Fruit fly (Drosophila melanogaster) Kc167 (cell line): Measurements from ENCODE around the gene Dci.

Source experiments
- Myc ChIP-seq: fragments of >200 bp; optimal IDR thresholded peaks from 2 replicates; lab custom pipeline; 2017; ENCODE audit warnings: missing external identifiers
- Sin3A ChIP-seq: fragments of >200 bp; optimal IDR thresholded peaks from 2 replicates; lab custom pipeline; 2018; ENCODE audit warnings: missing external identifiers
- h ChIP-seq: fragments of >200 bp; optimal IDR thresholded peaks from 3 replicates; lab custom pipeline; 2018; ENCODE audit warnings: missing external identifiers
- insv ChIP-seq: fragments of >200 bp; optimal IDR thresholded peaks from 3 replicates; lab custom pipeline; 2018; ENCODE audit warnings: missing external identifiers
- psq ChIP-seq: fragments of >200 bp; optimal IDR thresholded peaks from 2 replicates; lab custom pipeline; 2017; ENCODE audit warnings: missing external identifiers
- ttk ChIP-seq: sonication (Bioruptor generic); optimal IDR thresholded peaks from 2 replicates; lab custom pipeline; 2017; ENCODE audit warnings: missing external identifiers

The Dci gene

dm6 chr3L:868800-869199 is 17.7 kb downstream of the Dci start:
- TF ChIP-seq insv (lab: Kevin White, UChicago) (no peak), Myc (no peak), ttk (no peak), h (lab: Kevin White, UChicago) (no peak), Sin3A (no peak), psq (lab: Kevin White, UChicago) (no peak)

- no peak for TF ChIP-seq Sin3A
- TF ChIP-seq h (lab: Kevin White, UChicago): no peak
- no peak for TF ChIP-seq insv (lab: Kevin White, UChicago)
- no peak for TF ChIP-seq psq (lab: Kevin White, UChicago)
Measured at dm6 chr3L:871713-872112, 20.6 kb downstream of the Dci start, which contains the start of gene Usp10. Usp10 (plus strand) TSS chr3L:871899.

- TF ChIP-seq Myc: no peak
- TF ChIP-seq h (lab: Kevin White, UChicago): no peak
- no peak for TF ChIP-seq ttk
- TF ChIP-seq Sin3A: no peak
- no peak for TF ChIP-seq psq (lab: Kevin White, UChicago)
- no peak for TF ChIP-seq insv (lab: Kevin White, UChicago)
Measured at dm6 chr3L:872389-872972, 21.3 kb downstream of the Dci start.

dm6 chr3L:875416-876011 is 24.4 kb downstream of the Dci start:
- TF ChIP-seq Myc: no peak
- TF ChIP-seq Sin3A: no peak
- no peak for TF ChIP-seq ttk
- TF ChIP-seq h (lab: Kevin White, UChicago): no peak
- no peak for TF ChIP-seq insv (lab: Kevin White, UChicago)
- no peak for TF ChIP-seq psq (lab: Kevin White, UChicago)

- TF ChIP-seq ttk (no peak), h (lab: Kevin White, UChicago) (no peak), Sin3A (no peak), psq (lab: Kevin White, UChicago) (no peak), Myc (no peak), insv (lab: Kevin White, UChicago) (no peak)
Measured at dm6 chr3L:876087-876486, 24.9 kb downstream of the Dci start.

dm6 chr3L:876656-877055 is 25.5 kb downstream of the Dci start:
- no peak for TF ChIP-seq h (lab: Kevin White, UChicago)
- no peak for TF ChIP-seq insv (lab: Kevin White, UChicago)
- no peak for TF ChIP-seq Sin3A
- TF ChIP-seq Myc: no peak
- no peak for TF ChIP-seq psq (lab: Kevin White, UChicago)

- TF ChIP-seq insv (lab: Kevin White, UChicago) (no peak), ttk (no peak), Myc (no peak), Sin3A (no peak), psq (lab: Kevin White, UChicago) (no peak), h (lab: Kevin White, UChicago) (no peak)
Measured at dm6 chr3L:880851-881250, 29.7 kb downstream of the Dci start.

- TF ChIP-seq Sin3A: no peak
- TF ChIP-seq h (lab: Kevin White, UChicago): no peak
- TF ChIP-seq psq (lab: Kevin White, UChicago): no peak
- no peak for TF ChIP-seq insv (lab: Kevin White, UChicago)
- TF ChIP-seq ttk: no peak
- no peak for TF ChIP-seq Myc
Measured at dm6 chr3L:881496-882235, 30.5 kb downstream of the Dci start, which contains the start of gene CG13907. CG13907 (minus strand) TSS chr3L:882013.

- TF ChIP-seq Myc: no peak
- no peak for TF ChIP-seq insv (lab: Kevin White, UChicago)
- TF ChIP-seq Sin3A: no peak
- no peak for TF ChIP-seq psq (lab: Kevin White, UChicago)
- no peak for TF ChIP-seq h (lab: Kevin White, UChicago)
- no peak for TF ChIP-seq ttk
Measured at dm6 chr3L:882236-882891, 31.2 kb downstream of the Dci start.

- no peak for TF ChIP-seq insv (lab: Kevin White, UChicago)
- no peak for TF ChIP-seq psq (lab: Kevin White, UChicago)
- TF ChIP-seq h (lab: Kevin White, UChicago): no peak
- no peak for TF ChIP-seq ttk
- no peak for TF ChIP-seq Sin3A
- no peak for TF ChIP-seq Myc
Measured at dm6 chr3L:882892-883255, 31.7 kb downstream of the Dci start.

dm6 chr3L:883786-884185 is 32.6 kb downstream of the Dci start:
- no peak for TF ChIP-seq psq (lab: Kevin White, UChicago)
- TF ChIP-seq insv (lab: Kevin White, UChicago): no peak
- TF ChIP-seq h (lab: Kevin White, UChicago): no peak
- no peak for TF ChIP-seq Sin3A

dm6 chr3L:884239-884638 is 33.1 kb downstream of the Dci start:
- no peak for TF ChIP-seq psq (lab: Kevin White, UChicago)
- no peak for TF ChIP-seq ttk
- TF ChIP-seq h (lab: Kevin White, UChicago): no peak
- no peak for TF ChIP-seq insv (lab: Kevin White, UChicago)
- TF ChIP-seq Myc: no peak
- TF ChIP-seq Sin3A: no peak
